Worm (Caenorhabditis elegans) whole organism, late embryonic: ENCODE measurements around the gene F54D5.9.

Experiments
- ama-1 ChIP-seq: fragments of 150-350 bp; optimal IDR thresholded peaks from 2 replicates; lab custom pipeline; 2014
- elt-4 ChIP-seq: sonication (generic microtip); optimal IDR thresholded peaks from 2 replicates; lab custom pipeline; 2016; ENCODE audit warnings: missing genetic modification characterization, missing compliant biosample characterization
- hlh-15 ChIP-seq: sonication (generic microtip); optimal IDR thresholded peaks from 2 replicates; lab custom pipeline; 2016; ENCODE audit warnings: missing genetic modification characterization, missing compliant biosample characterization
- hlh-30 ChIP-seq: sonication (generic microtip); optimal IDR thresholded peaks from 2 replicates; lab custom pipeline; 2017; ENCODE audit warnings: antibody characterized with exemption, missing genetic modification characterization, missing compliant biosample characterization; ENCODE audit not compliant: insufficient read depth
- rnt-1 ChIP-seq: sonication (generic microtip); optimal IDR thresholded peaks from 2 replicates; lab custom pipeline; 2016; ENCODE audit warnings: missing genetic modification characterization, missing compliant biosample characterization

- no peak for TF ChIP-seq hlh-15 (tag; lab: Kevin White, UChicago)
- TF ChIP-seq hlh-30 (tag; lab: Kevin White, UChicago), result no peak
- TF ChIP-seq elt-4, result no peak
- TF ChIP-seq rnt-1 (tag; lab: Kevin White, UChicago), result no peak
- TF ChIP-seq ama-1, result no peak
Observed at ce11 chrII:11501956-11502355, 42.7 kb downstream of the F54D5.9 start.
